Worm (Caenorhabditis elegans): ENCODE data around the gene snpc-3.1.

ce11 chrIV:5493135-5493534, 7.1 kb upstream of the snpc-3.1 start:
- TF ChIP-seq efl-1 (GFP tag; optimal IDR thresholded peaks at IDR 0.05) (no peak), nhr-90 (tag; optimal IDR thresholded peaks at IDR 0.05) (no peak), F49E8.2 (tag; optimal IDR thresholded peaks at IDR 0.05; ENCODE audit: insufficient read depth) (no peak), F39B2.1 (GFP tag; IDR thresholded peaks at IDR 0.05) (no peak), K11D2.4 (GFP tag; IDR thresholded peaks at IDR 0.05) (no peak)
